Worm (Caenorhabditis elegans): ENCODE measurements around the gene pho-9.

Gene pho-9

ce11 chrIII:2768635-2769034, 8.0 kb upstream of the pho-9 start, which contains the start of gene swsn-3:
Gene swsn-3 (minus strand): TSS chrIII:2768679.
- TF ChIP-seq ceh-13 (GFP tag; optimal IDR thresholded peaks at IDR 0.05) (peak; percentile 70), ceh-36 (tag; optimal IDR thresholded peaks at IDR 0.05) (peak; percentile 75), hmbx-1 (tag; optimal IDR thresholded peaks at IDR 0.05) (peak; percentile 44), B0310.2 (tag; optimal IDR thresholded peaks at IDR 0.05) (peak; percentile 61), ets-7 (tag; optimal IDR thresholded peaks at IDR 0.05) (peak; percentile 58), F13C5.2 (tag; optimal IDR thresholded peaks at IDR 0.05) (peak; percentile 96), tbx-11 (GFP tag; IDR thresholded peaks at IDR 0.05) (peak; percentile 81), scrt-1 (GFP tag; IDR thresholded peaks at IDR 0.05) (peak; percentile 84), pes-1 (GFP tag; IDR thresholded peaks at IDR 0.05) (peak; percentile 87), sea-1 (GFP tag; conservative IDR thresholded peaks at IDR 0.05) (peak; percentile 86), hmg-4 (GFP tag; optimal IDR thresholded peaks at IDR 0.05) (peak; percentile 79), hnd-1 (tag; optimal IDR thresholded peaks at IDR 0.05) (peak; percentile 68), tbx-37 (GFP tag; conservative IDR thresholded peaks at IDR 0.05) (peak; percentile 79), ama-1 (optimal IDR thresholded peaks at IDR 0.05) (no peak), flt-1 (GFP tag; IDR thresholded peaks at IDR 0.05) (peak; percentile 73; the same call in 1 of the 2 replicates), aly-1 (tag; optimal IDR thresholded peaks at IDR 0.05) (peak; percentile 80), tra-4 (tag; optimal IDR thresholded peaks at IDR 0.05) (peak; percentile 55)

- TF ChIP-seq tra-4 (tag; optimal IDR thresholded peaks at IDR 0.05) (no peak), F13C5.2 (tag; optimal IDR thresholded peaks at IDR 0.05) (no peak), scrt-1 (GFP tag; IDR thresholded peaks at IDR 0.05) (no peak), tbx-37 (GFP tag; conservative IDR thresholded peaks at IDR 0.05) (no peak), ama-1 (optimal IDR thresholded peaks at IDR 0.05) (no peak), hmbx-1 (tag; optimal IDR thresholded peaks at IDR 0.05) (no peak), aly-1 (tag; optimal IDR thresholded peaks at IDR 0.05) (no peak), flt-1 (GFP tag; IDR thresholded peaks at IDR 0.05) (no peak), B0310.2 (tag; optimal IDR thresholded peaks at IDR 0.05) (no peak), ets-7 (tag; optimal IDR thresholded peaks at IDR 0.05) (no peak), tbx-11 (GFP tag; IDR thresholded peaks at IDR 0.05) (no peak), hnd-1 (tag; optimal IDR thresholded peaks at IDR 0.05) (no peak), pes-1 (GFP tag; IDR thresholded peaks at IDR 0.05) (no peak), hmg-4 (GFP tag; optimal IDR thresholded peaks at IDR 0.05) (no peak), ceh-13 (GFP tag; optimal IDR thresholded peaks at IDR 0.05) (no peak), ceh-36 (tag; optimal IDR thresholded peaks at IDR 0.05) (no peak), sea-1 (GFP tag; conservative IDR thresholded peaks at IDR 0.05) (no peak)
These were observed 1.3 kb downstream of the pho-9 start for ce11 chrIII:2759308-2759707.

ce11 chrIII:2758092-2758491, 2.5 kb downstream of the pho-9 start:
- TF ChIP-seq ceh-13 (GFP tag; optimal IDR thresholded peaks at IDR 0.05) = no peak
- TF ChIP-seq ama-1 (optimal IDR thresholded peaks at IDR 0.05) = no peak
- no peak for TF ChIP-seq tbx-11 (GFP tag; IDR thresholded peaks at IDR 0.05)
- no peak for TF ChIP-seq tbx-37 (GFP tag; conservative IDR thresholded peaks at IDR 0.05)
- TF ChIP-seq F13C5.2 (tag; optimal IDR thresholded peaks at IDR 0.05) = no peak
- no peak for TF ChIP-seq aly-1 (tag; optimal IDR thresholded peaks at IDR 0.05)
- TF ChIP-seq sea-1 (GFP tag; conservative IDR thresholded peaks at IDR 0.05) = no peak
- no peak for TF ChIP-seq scrt-1 (GFP tag; IDR thresholded peaks at IDR 0.05)
- no peak for TF ChIP-seq hmbx-1 (tag; optimal IDR thresholded peaks at IDR 0.05)
- no peak for TF ChIP-seq ceh-36 (tag; optimal IDR thresholded peaks at IDR 0.05)
- no peak for TF ChIP-seq flt-1 (GFP tag; IDR thresholded peaks at IDR 0.05)
- no peak for TF ChIP-seq pes-1 (GFP tag; IDR thresholded peaks at IDR 0.05)
- no peak for TF ChIP-seq B0310.2 (tag; optimal IDR thresholded peaks at IDR 0.05)
- TF ChIP-seq tra-4 (tag; optimal IDR thresholded peaks at IDR 0.05) = no peak
- TF ChIP-seq hnd-1 (tag; optimal IDR thresholded peaks at IDR 0.05) = no peak
- TF ChIP-seq ets-7 (tag; optimal IDR thresholded peaks at IDR 0.05) = no peak
- TF ChIP-seq hmg-4 (GFP tag; optimal IDR thresholded peaks at IDR 0.05) = no peak

ce11 chrIII:2757478-2757877, 3.1 kb downstream of the pho-9 start:
- TF ChIP-seq B0310.2 (tag; optimal IDR thresholded peaks at IDR 0.05) = no peak
- peak; percentile 91 for TF ChIP-seq ceh-36 (tag; optimal IDR thresholded peaks at IDR 0.05)

ce11 chrIII:2756260-2756659, 4.4 kb downstream of the pho-9 start, which contains the start of gene gldi-9:
Gene gldi-9 (minus strand): TSS chrIII:2756360.
- TF ChIP-seq F13C5.2 (tag; optimal IDR thresholded peaks at IDR 0.05) (no peak), B0310.2 (tag; optimal IDR thresholded peaks at IDR 0.05) (no peak), hmbx-1 (tag; optimal IDR thresholded peaks at IDR 0.05) (no peak), scrt-1 (GFP tag; IDR thresholded peaks at IDR 0.05) (no peak), ets-7 (tag; optimal IDR thresholded peaks at IDR 0.05) (no peak), pes-1 (GFP tag; IDR thresholded peaks at IDR 0.05) (no peak), sea-1 (GFP tag; conservative IDR thresholded peaks at IDR 0.05) (no peak), hnd-1 (tag; optimal IDR thresholded peaks at IDR 0.05) (no peak), flt-1 (GFP tag; IDR thresholded peaks at IDR 0.05) (no peak), tbx-11 (GFP tag; IDR thresholded peaks at IDR 0.05) (no peak), hmg-4 (GFP tag; optimal IDR thresholded peaks at IDR 0.05) (no peak)

ce11 chrIII:2746553-2746952, 14.1 kb downstream of the pho-9 start, which contains the start of gene Y71H2AM.14:
Gene Y71H2AM.14 (minus strand): TSS chrIII:2746653.
- no peak for TF ChIP-seq tbx-11 (GFP tag; IDR thresholded peaks at IDR 0.05)
- TF ChIP-seq hmg-4 (GFP tag; optimal IDR thresholded peaks at IDR 0.05) = no peak
- TF ChIP-seq aly-1 (tag; optimal IDR thresholded peaks at IDR 0.05) = no peak
- no peak for TF ChIP-seq ceh-13 (GFP tag; optimal IDR thresholded peaks at IDR 0.05)
- TF ChIP-seq pes-1 (GFP tag; IDR thresholded peaks at IDR 0.05) = no peak
- TF ChIP-seq ceh-36 (tag; optimal IDR thresholded peaks at IDR 0.05) = no peak
- no peak for TF ChIP-seq ets-7 (tag; optimal IDR thresholded peaks at IDR 0.05)

ce11 chrIII:2739469-2739868, 21.1 kb downstream of the pho-9 start, which contains the start of gene cest-25:
Gene cest-25 (minus strand): TSS chrIII:2739531.
- TF ChIP-seq sea-1 (GFP tag; conservative IDR thresholded peaks at IDR 0.05) (no peak), hmbx-1 (tag; optimal IDR thresholded peaks at IDR 0.05) (no peak), ama-1 (optimal IDR thresholded peaks at IDR 0.05) (no peak), flt-1 (GFP tag; IDR thresholded peaks at IDR 0.05) (no peak), ets-7 (tag; optimal IDR thresholded peaks at IDR 0.05) (no peak), hmg-4 (GFP tag; optimal IDR thresholded peaks at IDR 0.05) (no peak), ceh-36 (tag; optimal IDR thresholded peaks at IDR 0.05) (no peak), F13C5.2 (tag; optimal IDR thresholded peaks at IDR 0.05) (no peak), ceh-13 (GFP tag; optimal IDR thresholded peaks at IDR 0.05) (no peak), pes-1 (GFP tag; IDR thresholded peaks at IDR 0.05) (no peak), tbx-37 (GFP tag; conservative IDR thresholded peaks at IDR 0.05) (no peak), hnd-1 (tag; optimal IDR thresholded peaks at IDR 0.05) (no peak)

Measured in whole organism, early embryonic.